Worm (Caenorhabditis elegans) whole organism, midembryonic: ENCODE measurements around the gene F58F12.2.

ENCODE experiments used
- T22C8.4 ChIP-seq: fragments of 200-800 bp; sonication (Bioruptor generic); IDR thresholded peaks from 2 replicates; pipeline ENCODE4 v1.3.6; 2022; ENCODE audit warnings: missing genetic modification characterization, missing compliant biosample characterization
- cog-1 ChIP-seq: sonication (generic microtip); optimal IDR thresholded peaks from 2 replicates; lab custom pipeline; 2016; ENCODE audit warnings: missing genetic modification characterization, missing compliant biosample characterization
- flt-1 ChIP-seq: fragments of 200-800 bp; sonication (Bioruptor generic); IDR thresholded peaks from 2 replicates; pipeline ENCODE4 v1.3.6; 2022; ENCODE audit warnings: missing genetic modification characterization, missing compliant biosample characterization
- klf-2 ChIP-seq: fragments of 200-800 bp; sonication (Bioruptor generic); conservative IDR thresholded peaks from 2 replicates; pipeline ENCODE4 v1.3.6; 2022; ENCODE audit warnings: missing genetic modification reagents, missing genetic modification characterization, missing compliant biosample characterization
- ref-1 ChIP-seq: fragments of 200-800 bp; sonication (Bioruptor generic); conservative IDR thresholded peaks from 2 replicates; pipeline ENCODE4 v1.3.6; 2022; ENCODE audit warnings: missing genetic modification reagents, missing genetic modification characterization, missing compliant biosample characterization
- tab-1 ChIP-seq: fragments of 200-800 bp; sonication (Bioruptor generic); IDR thresholded peaks from 2 replicates; pipeline ENCODE4 v1.3.6; 2022; ENCODE audit warnings: missing genetic modification characterization, missing compliant biosample characterization
- ztf-23 ChIP-seq: fragments of 200-800 bp; sonication (Bioruptor generic); IDR thresholded peaks from 2 replicates; pipeline ENCODE4 v1.3.6; 2022; ENCODE audit warnings: missing genetic modification reagents, missing genetic modification characterization, missing compliant biosample characterization
- ztf-29 ChIP-seq: fragments of 200-800 bp; sonication (Bioruptor generic); IDR thresholded peaks from 2 replicates; pipeline ENCODE4 v1.3.6; 2022; ENCODE audit warnings: missing genetic modification reagents, missing genetic modification characterization, missing compliant biosample characterization

ce11 chrII:6380866-6381265 is 7.0 kb downstream of the F58F12.2 start, which contains the start of gene F58F12.12:
- TF ChIP-seq klf-2 (GFP tag; lab: Robert Waterston, UW) (no peak), cog-1 (no peak), ztf-23 (GFP tag; lab: Robert Waterston, UW) (no peak), T22C8.4 (no peak), flt-1 (GFP tag; lab: Robert Waterston, UW) (no peak), ref-1 (GFP tag; lab: Robert Waterston, UW) (no peak), ztf-29 (GFP tag; lab: Robert Waterston, UW) (no peak), tab-1 (GFP tag; lab: Robert Waterston, UW) (no peak)
